Worm (Caenorhabditis elegans): Measurements from ENCODE around the gene C17E7.9.

Gene C17E7.9

ce11 chrV:3889113-3889512, 1.5 kb downstream of the C17E7.9 start, which contains the start of gene C17E7.13:
TSS of gene C17E7.13 (minus strand) at chrV:3889288.
- TF ChIP-seq snpc-4 (tag; optimal IDR thresholded peaks at IDR 0.05) (no peak), nhr-28 (tag; optimal IDR thresholded peaks at IDR 0.05) (peak; percentile 39), ceh-62 (tag; optimal IDR thresholded peaks at IDR 0.05) (no peak), php-3 (GFP tag; IDR thresholded peaks at IDR 0.05) (no peak), egl-43 (GFP tag; IDR thresholded peaks at IDR 0.05) (no peak), daf-16 (GFP tag; optimal IDR thresholded peaks at IDR 0.05) (no peak), daf-16 (tag; optimal IDR thresholded peaks at IDR 0.05) (peak; percentile 49), hlh-30 (tag; optimal IDR thresholded peaks at IDR 0.05; ENCODE audit: insufficient read depth) (no peak), pqm-1 (tag; optimal IDR thresholded peaks at IDR 0.05) (peak; percentile 61), mxl-3 (GFP tag; optimal IDR thresholded peaks at IDR 0.05) (no peak), spr-3 (GFP tag; optimal IDR thresholded peaks at IDR 0.05) (no peak), mdt-29 (GFP tag; IDR thresholded peaks at IDR 0.05) (no peak), F37D6.2 (tag; optimal IDR thresholded peaks at IDR 0.05) (no peak)

ce11 chrV:3886104-3886503, 4.6 kb downstream of the C17E7.9 start, which contains the start of gene nhr-124:
TSS of gene nhr-124 (minus strand) at chrV:3886204.
- TF ChIP-seq hlh-30 (tag; optimal IDR thresholded peaks at IDR 0.05; ENCODE audit: insufficient read depth): no peak
- TF ChIP-seq egl-43 (GFP tag; IDR thresholded peaks at IDR 0.05): no peak
- no peak for TF ChIP-seq pqm-1 (tag; optimal IDR thresholded peaks at IDR 0.05)
- TF ChIP-seq ceh-82 (tag; optimal IDR thresholded peaks at IDR 0.05): no peak
- TF ChIP-seq Y48G9A.11 (GFP tag; IDR thresholded peaks at IDR 0.05): no peak
- no peak for TF ChIP-seq nhr-6 (tag; optimal IDR thresholded peaks at IDR 0.05)
- no peak for TF ChIP-seq php-3 (GFP tag; IDR thresholded peaks at IDR 0.05)
- TF ChIP-seq duxl-1 (tag; optimal IDR thresholded peaks at IDR 0.05; ENCODE audit: poor library complexity): no peak
- TF ChIP-seq unc-39 (tag; optimal IDR thresholded peaks at IDR 0.05): no peak
- TF ChIP-seq daf-12 (tag; optimal IDR thresholded peaks at IDR 0.05): no peak
- TF ChIP-seq tra-1 (GFP tag; IDR thresholded peaks at IDR 0.05): no peak

DNA sequence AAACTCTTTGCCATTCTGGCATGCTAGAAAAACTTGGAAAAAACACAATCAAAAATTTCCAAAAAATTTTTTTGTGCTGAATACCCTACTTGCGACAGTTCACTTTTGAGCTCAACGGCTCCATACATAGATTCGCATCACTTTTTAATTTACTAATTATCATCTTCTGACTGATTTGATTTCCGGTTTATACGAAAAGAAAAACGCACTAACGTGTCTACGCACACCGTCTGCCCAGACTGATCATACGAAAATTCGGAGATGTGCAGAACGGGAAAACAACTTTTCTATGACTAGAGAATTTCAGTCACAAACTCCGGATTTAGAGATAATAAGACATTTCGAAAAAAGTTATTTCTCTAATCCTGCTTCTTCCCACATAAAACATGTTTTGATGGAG, 6.1 kb downstream of the C17E7.9 start:
- no peak for TF ChIP-seq nhr-76 (tag; optimal IDR thresholded peaks at IDR 0.05)
- TF ChIP-seq zfp-2 (tag; optimal IDR thresholded peaks at IDR 0.05): no peak
- TF ChIP-seq tra-1 (GFP tag; IDR thresholded peaks at IDR 0.05): no peak
- TF ChIP-seq ztf-11 (tag; optimal IDR thresholded peaks at IDR 0.05): no peak
- no peak for TF ChIP-seq mes-2 (tag; optimal IDR thresholded peaks at IDR 0.05; ENCODE audit: poor library complexity, severe bottlenecking)
- TF ChIP-seq aha-1 (tag): peak; percentile 90

ce11 chrV:3878223-3878622, 12.4 kb downstream of the C17E7.9 start, which contains the start of gene nhr-159:
TSS of gene nhr-159 (minus strand) at chrV:3878323.
- TF ChIP-seq nhr-77 (tag; optimal IDR thresholded peaks at IDR 0.05): no peak
- TF ChIP-seq ces-1 (GFP tag; optimal IDR thresholded peaks at IDR 0.05): no peak
- TF ChIP-seq ZK546.5 (tag; optimal IDR thresholded peaks at IDR 0.05): no peak
- no peak for TF ChIP-seq lin-39 (tag; optimal IDR thresholded peaks at IDR 0.05)
- TF ChIP-seq zip-11 (GFP tag; IDR thresholded peaks at IDR 0.05): no peak
- TF ChIP-seq mxl-2 (GFP tag; conservative IDR thresholded peaks at IDR 0.05): no peak
- TF ChIP-seq nhr-111 (GFP tag; optimal IDR thresholded peaks at IDR 0.05): no peak
- TF ChIP-seq ceh-82 (tag; optimal IDR thresholded peaks at IDR 0.05): no peak
- TF ChIP-seq mes-2 (tag; optimal IDR thresholded peaks at IDR 0.05; ENCODE audit: poor library complexity, severe bottlenecking): no peak
- TF ChIP-seq dpl-1 (GFP tag; optimal IDR thresholded peaks at IDR 0.05): no peak
- TF ChIP-seq fos-1 (tag; optimal IDR thresholded peaks at IDR 0.05): no peak
- TF ChIP-seq hmg-1.1 (GFP tag; IDR thresholded peaks at IDR 0.05): no peak
- TF ChIP-seq mep-1 (tag; optimal IDR thresholded peaks at IDR 0.05): no peak
- no peak for TF ChIP-seq mdl-1 (tag; optimal IDR thresholded peaks at IDR 0.05)
- TF ChIP-seq vab-7 (GFP tag; IDR thresholded peaks at IDR 0.05): no peak
- TF ChIP-seq hlh-30 (tag; optimal IDR thresholded peaks at IDR 0.05; ENCODE audit: insufficient read depth): no peak
